Worm (Caenorhabditis elegans): ENCODE measurements around the gene nfya-1.

nfya-1 gene

DNA sequence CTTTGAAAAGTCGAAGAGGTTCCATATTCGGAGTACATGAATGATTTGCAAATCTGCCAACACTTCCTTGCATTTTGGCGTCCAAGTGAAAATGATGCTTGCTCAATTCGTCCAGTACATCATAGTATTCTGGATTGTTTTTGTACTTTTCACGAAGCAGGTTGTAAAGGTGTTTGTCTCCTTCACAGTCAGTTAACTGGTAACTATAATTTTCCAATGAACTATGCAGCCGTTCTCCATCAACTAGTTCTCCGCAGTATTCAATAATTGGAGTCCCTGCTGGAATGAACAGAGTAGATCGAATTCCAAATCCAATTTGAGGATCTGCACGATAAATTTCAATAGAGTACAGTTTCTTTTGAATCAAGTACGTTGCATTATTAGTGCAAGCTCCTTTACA is 24.7 kb upstream of the nfya-1 start:
- no peak for TF ChIP-seq lim-6 (tag; optimal IDR thresholded peaks at IDR 0.05)
- TF ChIP-seq ets-4 (tag; optimal IDR thresholded peaks at IDR 0.05): no peak
- no peak for TF ChIP-seq madf-2 (tag; optimal IDR thresholded peaks at IDR 0.05)
- TF ChIP-seq elt-2 (tag; optimal IDR thresholded peaks at IDR 0.05): no peak
- no peak for TF ChIP-seq nhr-232 (tag; optimal IDR thresholded peaks at IDR 0.05)
- no peak for TF ChIP-seq eyg-1 (tag; optimal IDR thresholded peaks at IDR 0.05)
- TF ChIP-seq syd-9 (tag; optimal IDR thresholded peaks at IDR 0.05): no peak
- no peak for TF ChIP-seq hlh-13 (GFP tag; optimal IDR thresholded peaks at IDR 0.05)
- no peak for TF ChIP-seq K09A11.1 (tag; optimal IDR thresholded peaks at IDR 0.05; ENCODE audit: insufficient read depth)
- no peak for TF ChIP-seq Y22D7AL.16 (tag; optimal IDR thresholded peaks at IDR 0.05)
- no peak for TF ChIP-seq pros-1 (tag; optimal IDR thresholded peaks at IDR 0.05)
- TF ChIP-seq ceh-45 (GFP tag; IDR thresholded peaks at IDR 0.05): no peak
- no peak for TF ChIP-seq pha-4 (tag; optimal IDR thresholded peaks at IDR 0.05)
- no peak for TF ChIP-seq sox-4 (tag; optimal IDR thresholded peaks at IDR 0.05)
- no peak for TF ChIP-seq pag-3 (tag; optimal IDR thresholded peaks at IDR 0.05; ENCODE audit: borderline replicate concordance)
- no peak for TF ChIP-seq ceh-2 (tag; optimal IDR thresholded peaks at IDR 0.05)
- no peak for TF ChIP-seq hlh-15 (tag; optimal IDR thresholded peaks at IDR 0.05)
- TF ChIP-seq sox-2 (GFP tag; IDR thresholded peaks at IDR 0.05): no peak
- TF ChIP-seq tbx-2 (tag; optimal IDR thresholded peaks at IDR 0.05): no peak
- TF ChIP-seq ceh-30 (tag; optimal IDR thresholded peaks at IDR 0.05): no peak

DNA sequence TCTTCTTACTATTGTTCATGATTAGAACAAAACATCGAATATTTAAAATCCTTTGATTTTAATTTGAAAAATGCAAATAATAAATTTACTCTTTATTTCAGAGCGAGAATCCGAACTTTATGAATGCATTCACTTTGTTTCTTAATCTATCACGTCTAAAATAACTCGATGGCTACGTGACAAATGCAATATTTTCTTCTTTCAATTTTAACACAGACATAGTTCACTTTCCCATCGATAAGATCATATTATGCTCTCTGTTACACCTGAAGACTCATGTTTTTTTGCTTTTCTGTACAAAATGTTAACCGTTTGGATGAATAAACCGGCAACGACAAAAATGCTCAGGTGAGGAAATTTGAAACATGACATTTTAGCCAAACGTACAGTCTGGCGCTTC is 22.9 kb upstream of the nfya-1 start:
- no peak for TF ChIP-seq dmd-4 (tag; optimal IDR thresholded peaks at IDR 0.05; ENCODE audit: borderline replicate concordance)
- no peak for TF ChIP-seq ref-2 (tag; optimal IDR thresholded peaks at IDR 0.05)
- no peak for TF ChIP-seq pax-1 (tag; optimal IDR thresholded peaks at IDR 0.05)
- TF ChIP-seq tbx-7 (tag; optimal IDR thresholded peaks at IDR 0.05): no peak
- TF ChIP-seq F13H6.1 (tag; optimal IDR thresholded peaks at IDR 0.05): no peak
- TF ChIP-seq tbx-2 (tag; optimal IDR thresholded peaks at IDR 0.05): no peak
- TF ChIP-seq ceh-48 (tag; optimal IDR thresholded peaks at IDR 0.05): no peak
- no peak for TF ChIP-seq elt-4 (tag; optimal IDR thresholded peaks at IDR 0.05)

DNA sequence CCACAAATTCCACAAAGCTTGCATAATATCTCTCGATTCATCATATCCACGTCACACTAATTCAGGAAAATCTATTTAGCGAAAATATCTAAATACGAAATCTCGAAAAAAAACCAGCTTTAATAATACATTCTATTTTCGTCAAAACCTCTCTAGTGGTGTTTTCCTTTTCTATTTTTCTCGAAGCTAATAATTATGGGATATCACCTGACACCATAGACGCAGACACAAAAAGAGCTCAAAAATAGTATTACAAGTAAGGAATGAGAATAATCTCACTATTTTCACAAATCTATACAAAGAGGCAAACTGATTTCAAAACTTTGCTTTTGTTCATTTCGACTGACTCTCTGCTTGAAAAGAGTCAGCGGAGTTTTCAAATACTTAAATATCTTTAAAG is 22.4 kb upstream of the nfya-1 start:
- TF ChIP-seq ceh-14 (tag; optimal IDR thresholded peaks at IDR 0.05) (no peak), nhr-11 (tag; optimal IDR thresholded peaks at IDR 0.05) (no peak), hlh-6 (tag; optimal IDR thresholded peaks at IDR 0.05) (no peak), T23F11.4 (GFP tag; optimal IDR thresholded peaks at IDR 0.05) (no peak), ceh-34 (tag; optimal IDR thresholded peaks at IDR 0.05) (no peak), tbx-2 (tag; optimal IDR thresholded peaks at IDR 0.05) (no peak), ztf-16 (tag; optimal IDR thresholded peaks at IDR 0.05) (no peak), unc-3 (GFP tag; conservative IDR thresholded peaks at IDR 0.05) (no peak), unc-3 (tag; optimal IDR thresholded peaks at IDR 0.05) (no peak), lin-11 (tag; optimal IDR thresholded peaks at IDR 0.05) (no peak), dve-1 (tag; optimal IDR thresholded peaks at IDR 0.05) (no peak), odd-2 (tag; optimal IDR thresholded peaks at IDR 0.05) (no peak), pat-9 (tag; optimal IDR thresholded peaks at IDR 0.05) (no peak), pros-1 (tag; optimal IDR thresholded peaks at IDR 0.05) (no peak), fkh-6 (tag; optimal IDR thresholded peaks at IDR 0.05) (no peak), nhr-232 (tag; optimal IDR thresholded peaks at IDR 0.05) (no peak)

Data from whole organism, late embryonic.